Fruit fly (Drosophila melanogaster) whole organism, embryonic: ENCODE results near the gene Dus1.

Experiments
- Bdp1 ChIP-seq: fragments of 200-800 bp; sonication (Bioruptor generic); optimal IDR thresholded peaks from 3 replicates; lab custom pipeline; 2016; ENCODE audit warnings: missing biosample characterization, missing genetic modification characterization
- Blimp-1 ChIP-seq: fragments of 200-800 bp; sonication (Bioruptor generic); optimal IDR thresholded peaks from 3 replicates; lab custom pipeline; 2018; ENCODE audit warnings: missing biosample characterization, missing genetic modification characterization, mild to moderate bottlenecking, moderate library complexity, missing genetic modification reagents
- CG10147 ChIP-seq: fragments of 200-800 bp; sonication (Bioruptor generic); optimal IDR thresholded peaks from 2 replicates; lab custom pipeline; 2019; ENCODE audit warnings: missing biosample characterization, mild to moderate bottlenecking, missing genetic modification characterization, moderate library complexity
- CG10274 ChIP-seq: fragments of 200-800 bp; sonication (Bioruptor generic); optimal IDR thresholded peaks from 3 replicates; lab custom pipeline; 2017; ENCODE audit warnings: missing biosample characterization, mild to moderate bottlenecking, missing genetic modification characterization
- CG13894 ChIP-seq: fragments of 200-800 bp; sonication (Bioruptor generic); optimal IDR thresholded peaks from 3 replicates; lab custom pipeline; 2018; ENCODE audit warnings: missing biosample characterization, mild to moderate bottlenecking, missing genetic modification characterization, moderate library complexity
- CG14441 ChIP-seq: fragments of 200-800 bp; sonication (Bioruptor generic); IDR thresholded peaks from 2 replicates; pipeline ENCODE4 v1.3.6; 2022; ENCODE audit warnings: missing biosample characterization, missing genetic modification characterization
- CG15514 ChIP-seq: fragments of 200-800 bp; sonication (Bioruptor generic); optimal IDR thresholded peaks from 3 replicates; lab custom pipeline; 2017; ENCODE audit warnings: missing biosample characterization, missing genetic modification characterization, mild to moderate bottlenecking, moderate library complexity, missing genetic modification reagents
- CG17829 ChIP-seq: fragments of 200-800 bp; optimal IDR thresholded peaks from 2 replicates; lab custom pipeline; 2019; ENCODE audit warnings: missing biosample characterization, mild to moderate bottlenecking, missing genetic modification characterization, moderate library complexity
- CG2199 ChIP-seq: fragments of 200-800 bp; sonication (Bioruptor generic); IDR thresholded peaks from 3 replicates; pipeline ENCODE4 v1.3.6; 2022; ENCODE audit warnings: missing biosample characterization, missing genetic modification characterization
- CG30020 ChIP-seq: fragments of 200-800 bp; optimal IDR thresholded peaks from 2 replicates; lab custom pipeline; 2019; ENCODE audit warnings: missing biosample characterization, mild to moderate bottlenecking, missing genetic modification characterization, moderate library complexity
- CG30431 ChIP-seq: fragments of 200-800 bp; sonication (Bioruptor generic); optimal IDR thresholded peaks from 2 replicates; lab custom pipeline; 2017; ENCODE audit warnings: missing biosample characterization, missing genetic modification characterization
- CG32767 ChIP-seq: fragments of 200-800 bp; sonication (Bioruptor generic); IDR thresholded peaks from 2 replicates; pipeline ENCODE4 v1.3.6; 2022; ENCODE audit warnings: missing biosample characterization, missing genetic modification characterization
- CG42726 ChIP-seq: fragments of 200-800 bp; sonication (Bioruptor generic); IDR thresholded peaks from 2 replicates; pipeline ENCODE4 v1.3.6; 2022; ENCODE audit warnings: missing biosample characterization, missing genetic modification characterization; ENCODE audit not compliant: partially characterized antibody
- CG4617 ChIP-seq: fragments of 200-800 bp; sonication (Bioruptor generic); optimal IDR thresholded peaks from 3 replicates; lab custom pipeline; 2016; ENCODE audit warnings: missing biosample characterization, missing genetic modification characterization, borderline replicate concordance
- CG6683 ChIP-seq: fragments of 200-800 bp; sonication (Bioruptor generic); optimal IDR thresholded peaks from 2 replicates; lab custom pipeline; 2017; ENCODE audit warnings: missing biosample characterization, mild to moderate bottlenecking, missing genetic modification characterization, missing genetic modification reagents
- CG6689 ChIP-seq: fragments of 200-800 bp; sonication (Bioruptor generic); IDR thresholded peaks from 2 replicates; pipeline ENCODE4 v1.3.6; 2022; ENCODE audit warnings: missing biosample characterization, missing genetic modification characterization
- CG6765 ChIP-seq: fragments of 200-800 bp; sonication (Bioruptor generic); optimal IDR thresholded peaks from 3 replicates; lab custom pipeline; 2017; ENCODE audit warnings: missing biosample characterization, mild to moderate bottlenecking, missing genetic modification characterization
- Dbx ChIP-seq: fragments of 200-800 bp; sonication (Bioruptor generic); IDR thresholded peaks from 3 replicates; pipeline ENCODE4 v1.3.6; 2022; ENCODE audit warnings: missing biosample characterization, missing genetic modification characterization
- Deaf1 ChIP-seq: fragments of 200-800 bp; optimal IDR thresholded peaks from 3 replicates; lab custom pipeline; 2019; ENCODE audit warnings: missing biosample characterization, mild to moderate bottlenecking, missing genetic modification characterization, moderate library complexity
- Dll ChIP-seq: fragments of 200-800 bp; sonication (Bioruptor generic); IDR thresholded peaks from 4 replicates; pipeline ENCODE4 v1.3.6; 2022; ENCODE audit warnings: missing biosample characterization, missing genetic modification characterization; ENCODE audit not compliant: partially characterized antibody
- Fer1 ChIP-seq: fragments of 200-800 bp; sonication (Bioruptor generic); optimal IDR thresholded peaks from 2 replicates; lab custom pipeline; 2017; ENCODE audit warnings: missing biosample characterization, mild to moderate bottlenecking, missing genetic modification characterization
- Kr ChIP-seq: fragments of 200-800 bp; sonication (Bioruptor generic); optimal IDR thresholded peaks from 2 replicates; lab custom pipeline; 2017; ENCODE audit warnings: missing biosample characterization, mild to moderate bottlenecking, missing genetic modification characterization
- Lim3 ChIP-seq: fragments of 200-800 bp; sonication (Bioruptor generic); IDR thresholded peaks from 2 replicates; pipeline ENCODE4 v1.3.6; 2022; ENCODE audit warnings: missing biosample characterization, missing genetic modification characterization
- Myb ChIP-seq: fragments of 200-800 bp; sonication (Bioruptor generic); optimal IDR thresholded peaks from 2 replicates; lab custom pipeline; 2016; ENCODE audit warnings: missing biosample characterization, missing genetic modification characterization
- Sin3A ChIP-seq: fragments of >200 bp; optimal IDR thresholded peaks from 2 replicates; lab custom pipeline; 2018
- Sox102F ChIP-seq: fragments of 200-800 bp; sonication (Bioruptor generic); optimal IDR thresholded peaks from 2 replicates; lab custom pipeline; 2018; ENCODE audit warnings: missing biosample characterization, mild to moderate bottlenecking, missing genetic modification characterization, moderate library complexity
- Ssrp ChIP-seq: fragments of 200-800 bp; sonication (Bioruptor generic); optimal IDR thresholded peaks from 2 replicates; lab custom pipeline; 2018; ENCODE audit warnings: missing biosample characterization, mild to moderate bottlenecking, missing genetic modification characterization, moderate library complexity
- Taf1 ChIP-seq: fragments of 200-800 bp; sonication (Bioruptor generic); IDR thresholded peaks from 2 replicates; pipeline ENCODE4 v1.3.6; 2022; ENCODE audit warnings: missing biosample characterization, missing genetic modification characterization
- bowl ChIP-seq: fragments of 200-800 bp; sonication (Bioruptor generic); IDR thresholded peaks from 2 replicates; pipeline ENCODE4 v1.3.6; 2022; ENCODE audit warnings: missing biosample characterization, missing genetic modification characterization
- btn ChIP-seq: fragments of 200-800 bp; sonication (Bioruptor generic); optimal IDR thresholded peaks from 2 replicates; lab custom pipeline; 2016; ENCODE audit warnings: missing biosample characterization, missing genetic modification characterization
- cad ChIP-seq: fragments of >200 bp; optimal IDR thresholded peaks from 2 replicates; lab custom pipeline; 2017; ENCODE audit warnings: missing biosample characterization, missing genetic modification characterization
- ci ChIP-seq: fragments of 200-800 bp; sonication (Bioruptor generic); IDR thresholded peaks from 3 replicates; pipeline ENCODE4 v1.3.6; 2022; ENCODE audit warnings: missing biosample characterization, missing genetic modification characterization
- croc ChIP-seq: fragments of 200-800 bp; sonication (Bioruptor generic); conservative IDR thresholded peaks from 3 replicates; pipeline ENCODE4 v1.3.6; 2022; ENCODE audit warnings: missing biosample characterization, missing genetic modification characterization
- dan ChIP-seq: fragments of 200-800 bp; sonication (Bioruptor generic); IDR thresholded peaks from 2 replicates; pipeline ENCODE4 v1.3.6; 2022; ENCODE audit warnings: missing biosample characterization, missing genetic modification characterization
- eve ChIP-seq, 2 experiments: fragments of >200 bp; optimal IDR thresholded peaks; 2 replicates each; lab custom pipeline; 2017; ENCODE audit warnings: missing biosample characterization in 2 of 2, missing genetic modification characterization in 2 of 2
- grau ChIP-seq: fragments of 200-800 bp; optimal IDR thresholded peaks from 3 replicates; lab custom pipeline; 2019; ENCODE audit warnings: missing biosample characterization, mild to moderate bottlenecking, missing genetic modification characterization, moderate library complexity
- grn ChIP-seq: fragments of 200-800 bp; sonication (Bioruptor generic); optimal IDR thresholded peaks from 3 replicates; lab custom pipeline; 2017; ENCODE audit warnings: missing biosample characterization, missing genetic modification characterization
- gsb-n ChIP-seq: fragments of 200-800 bp; sonication (Bioruptor generic); optimal IDR thresholded peaks from 3 replicates; lab custom pipeline; 2018; ENCODE audit warnings: missing biosample characterization, mild to moderate bottlenecking, missing genetic modification characterization
- hbn ChIP-seq: fragments of 200-800 bp; sonication (Bioruptor generic); IDR thresholded peaks from 2 replicates; pipeline ENCODE4 v1.3.6; 2022; ENCODE audit warnings: missing biosample characterization, missing genetic modification characterization; ENCODE audit not compliant: partially characterized antibody
- kni ChIP-seq: fragments of 200-800 bp; sonication (Bioruptor generic); optimal IDR thresholded peaks from 3 replicates; lab custom pipeline; 2017; ENCODE audit warnings: mild to moderate bottlenecking, missing biosample characterization, missing genetic modification reagents, missing genetic modification characterization
- nau ChIP-seq: fragments of 200-800 bp; sonication (Bioruptor generic); optimal IDR thresholded peaks from 3 replicates; lab custom pipeline; 2017; ENCODE audit warnings: missing biosample characterization, mild to moderate bottlenecking, missing genetic modification characterization, missing genetic modification reagents
- nmo ChIP-seq: fragments of 200-800 bp; sonication (Bioruptor generic); optimal IDR thresholded peaks from 2 replicates; lab custom pipeline; 2018; ENCODE audit warnings: missing biosample characterization, mild to moderate bottlenecking, missing genetic modification characterization, moderate library complexity
- row ChIP-seq: fragments of 200-800 bp; sonication (Bioruptor generic); IDR thresholded peaks from 3 replicates; pipeline ENCODE4 v1.3.6; 2022; ENCODE audit warnings: missing biosample characterization, missing genetic modification characterization
- schlank ChIP-seq: fragments of 200-800 bp; sonication (Bioruptor generic); optimal IDR thresholded peaks from 2 replicates; lab custom pipeline; 2018; ENCODE audit warnings: missing biosample characterization, mild to moderate bottlenecking, missing genetic modification characterization
- scrt ChIP-seq: fragments of 200-800 bp; sonication (Bioruptor generic); optimal IDR thresholded peaks from 2 replicates; lab custom pipeline; 2018; ENCODE audit warnings: missing biosample characterization, mild to moderate bottlenecking, missing genetic modification characterization, moderate library complexity
- sim ChIP-seq: fragments of 200-800 bp; sonication (Bioruptor generic); IDR thresholded peaks from 2 replicates; pipeline ENCODE4 v1.3.6; 2022; ENCODE audit warnings: missing biosample characterization, missing genetic modification characterization
- sna ChIP-seq: fragments of 200-800 bp; sonication (Bioruptor generic); IDR thresholded peaks from 2 replicates; pipeline ENCODE4 v1.3.6; 2022; ENCODE audit warnings: missing biosample characterization, missing genetic modification characterization; ENCODE audit not compliant: partially characterized antibody
- tx ChIP-seq: fragments of 200-800 bp; sonication (Bioruptor generic); optimal IDR thresholded peaks from 2 replicates; lab custom pipeline; 2016; ENCODE audit warnings: missing biosample characterization, missing genetic modification characterization
- zen2 ChIP-seq: fragments of 200-800 bp; sonication (Bioruptor generic); IDR thresholded peaks from 3 replicates; pipeline ENCODE4 v1.3.6; 2022; ENCODE audit warnings: missing biosample characterization, missing genetic modification characterization; ENCODE audit not compliant: partially characterized antibody

Gene Dus1

dm6 chr2L:250507-251215 is 20.9 kb downstream of the Dus1 start, which contains the start of gene kis (continued):
- TF ChIP-seq zen2 (peak; percentile 94), CG2199 (no peak), Kr (GFP tag; lab: Kevin White, UChicago) (no peak), CG6689 (no peak), kni (GFP tag; lab: Kevin White, UChicago) (peak; percentile 27), nau (GFP tag; lab: Kevin White, UChicago) (no peak), CG15514 (peak; percentile 68), CG10147 (GFP tag; lab: Kevin White, UChicago) (peak; percentile 47), sim (GFP tag; lab: Robert Waterston, UW) (no peak), nmo (peak; percentile 74), Deaf1 (tag; lab: Kevin White, UChicago) (peak; percentile 35), Taf1 (GFP tag; lab: Robert Waterston, UW) (no peak), CG6765 (GFP tag; lab: Kevin White, UChicago) (no peak), CG6683 (GFP tag; lab: Kevin White, UChicago) (no peak), CG32767 (peak; percentile 51; the same call in 1 of the 2 replicates), Dll (GFP tag; lab: Robert Waterston, UW) (peak; percentile 97), CG17829 (peak; percentile 37), gsb-n (tag; lab: Kevin White, UChicago) (peak; percentile 68), CG13894 (peak; percentile 66), ci (GFP tag; lab: Robert Waterston, UW) (peak; percentile 34; the same call in 1 of the 3 replicates), Dbx (GFP tag; lab: Robert Waterston, UW) (peak; percentile 73; the same call in 2 of the 3 replicates), CG14441 (GFP tag; lab: Robert Waterston, UW) (no peak), CG30431 (GFP tag; lab: Kevin White, UChicago) (no peak), croc (GFP tag; lab: Robert Waterston, UW) (no peak), Bdp1 (GFP tag; lab: Kevin White, UChicago) (peak; percentile 41), dan (GFP tag; lab: Robert Waterston, UW) (no peak), Fer1 (peak; percentile 63), Sin3A (lab: Kevin White, UChicago) (peak; percentile 95), CG4617 (GFP tag; lab: Kevin White, UChicago) (peak; percentile 84), schlank (tag; lab: Kevin White, UChicago) (no peak), scrt (peak; percentile 69), grau (tag; lab: Kevin White, UChicago) (peak; percentile 39), CG10274 (GFP tag; lab: Kevin White, UChicago) (no peak), Blimp-1 (GFP tag; lab: Kevin White, UChicago) (peak; percentile 11), btn (GFP tag; lab: Kevin White, UChicago) (peak; percentile 2), Sox102F (peak; percentile 10), Ssrp (tag; lab: Kevin White, UChicago) (no peak), Lim3 (GFP tag; lab: Robert Waterston, UW) (no peak), Myb (GFP tag; lab: Kevin White, UChicago) (peak; percentile 58), eve (GFP tag; optimal IDR thresholded peaks at IDR 0.05; lab: Kevin White, UChicago) (no peak), bowl (GFP tag; lab: Robert Waterston, UW) (no peak), cad (GFP tag; lab: Kevin White, UChicago) (no peak), CG42726 (GFP tag; lab: Robert Waterston, UW) (peak; percentile 97), hbn (GFP tag; lab: Robert Waterston, UW) (peak; percentile 93), row (GFP tag; lab: Robert Waterston, UW) (peak; percentile 61), grn (GFP tag; lab: Kevin White, UChicago) (no peak), CG30020 (tag; lab: Kevin White, UChicago) (peak; percentile 63), sna (GFP tag; lab: Robert Waterston, UW) (peak; percentile 97), tx (GFP tag; lab: Kevin White, UChicago) (peak; percentile 50)
